Worm (Caenorhabditis elegans) whole organism, L2 larva: ENCODE results near the gene ugt-19.
"Not testable (repeated sequence)": the region's sequence is repeated elsewhere in the genome, so short reads cannot be mapped to it uniquely, and the experiment has no call there.

Experiments used
- C34F6.9 ChIP-seq: fragments of 150-350 bp; optimal IDR thresholded peaks from 2 replicates; lab custom pipeline; 2014; ENCODE audit warnings: missing biosample characterization, missing genetic modification characterization
- R02D3.7 ChIP-seq: fragments of 150-350 bp; optimal IDR thresholded peaks from 2 replicates; lab custom pipeline; 2014; ENCODE audit warnings: missing biosample characterization, missing genetic modification characterization
- Y55F3AM.14 ChIP-seq: fragments of 200-800 bp; sonication (Bioruptor generic); optimal IDR thresholded peaks from 2 replicates; lab custom pipeline; 2018; ENCODE audit warnings: mild to moderate bottlenecking, missing genetic modification characterization, missing compliant biosample characterization
- ZK546.5 ChIP-seq: sonication (generic microtip); optimal IDR thresholded peaks from 2 replicates; lab custom pipeline; 2017; ENCODE audit warnings: missing biosample characterization, missing genetic modification characterization
- aly-2 ChIP-seq: fragments of 150-350 bp; optimal IDR thresholded peaks from 2 replicates; lab custom pipeline; 2014; ENCODE audit warnings: missing biosample characterization, missing genetic modification characterization
- ama-1 ChIP-seq: fragments of 150-350 bp; optimal IDR thresholded peaks from 2 replicates; lab custom pipeline; 2018; ENCODE audit warnings: inconsistent platforms
- blmp-1 ChIP-seq: sonication (generic microtip); optimal IDR thresholded peaks from 2 replicates; lab custom pipeline; 2017; ENCODE audit warnings: missing genetic modification characterization, mild to moderate bottlenecking, missing compliant biosample characterization, antibody characterized with exemption, moderate library complexity; ENCODE audit not compliant: insufficient read depth
- ceh-16 ChIP-seq: fragments of 150-350 bp; optimal IDR thresholded peaks from 2 replicates; lab custom pipeline; 2014; ENCODE audit warnings: missing biosample characterization, missing genetic modification characterization
- ceh-82 ChIP-seq: fragments of 150-350 bp; optimal IDR thresholded peaks from 2 replicates; lab custom pipeline; 2014; ENCODE audit warnings: missing biosample characterization, missing genetic modification characterization
- crh-2 ChIP-seq: sonication (generic microtip); optimal IDR thresholded peaks from 2 replicates; lab custom pipeline; 2017; ENCODE audit warnings: missing biosample characterization, missing genetic modification characterization
- dmd-4 ChIP-seq: sonication (generic microtip); optimal IDR thresholded peaks from 2 replicates; lab custom pipeline; 2017; ENCODE audit warnings: missing biosample characterization, missing genetic modification characterization
- egl-27 ChIP-seq: sonication (generic microtip); optimal IDR thresholded peaks from 3 replicates; lab custom pipeline; 2017; ENCODE audit warnings: missing biosample characterization, missing genetic modification reagents, missing genetic modification characterization
- elt-3 ChIP-seq: sonication (generic microtip); optimal IDR thresholded peaks from 2 replicates; lab custom pipeline; 2017; ENCODE audit warnings: missing biosample characterization, missing genetic modification characterization
- fos-1 ChIP-seq: fragments of 150-350 bp; optimal IDR thresholded peaks from 2 replicates; lab custom pipeline; 2014; ENCODE audit warnings: missing biosample characterization, missing genetic modification characterization
- gmeb-1 ChIP-seq: fragments of 150-350 bp; optimal IDR thresholded peaks from 2 replicates; lab custom pipeline; 2014; ENCODE audit warnings: missing biosample characterization, missing genetic modification characterization
- lin-11 ChIP-seq: fragments of 150-350 bp; sonication (generic microtip); optimal IDR thresholded peaks from 2 replicates; lab custom pipeline; 2014; ENCODE audit warnings: missing biosample characterization, missing genetic modification characterization, inconsistent platforms, mixed read lengths
- lin-13 ChIP-seq: fragments of 150-350 bp; optimal IDR thresholded peaks from 2 replicates; lab custom pipeline; 2014; ENCODE audit warnings: missing biosample characterization, missing genetic modification reagents, missing genetic modification characterization
- lin-39 ChIP-seq: fragments of 150-350 bp; optimal IDR thresholded peaks from 2 replicates; lab custom pipeline; 2014; ENCODE audit warnings: missing biosample characterization, missing genetic modification reagents, missing genetic modification characterization
- mab-5 ChIP-seq: fragments of 150-350 bp; optimal IDR thresholded peaks from 2 replicates; lab custom pipeline; 2014; ENCODE audit warnings: missing biosample characterization, missing genetic modification characterization
- mbf-1 ChIP-seq: sonication (generic microtip); optimal IDR thresholded peaks from 2 replicates; lab custom pipeline; 2017; ENCODE audit warnings: missing biosample characterization, missing genetic modification characterization
- nhr-10 ChIP-seq: sonication (generic microtip); optimal IDR thresholded peaks from 2 replicates; lab custom pipeline; 2017; ENCODE audit warnings: missing biosample characterization, missing genetic modification characterization
- nhr-11 ChIP-seq: fragments of 150-350 bp; optimal IDR thresholded peaks from 2 replicates; lab custom pipeline; 2014; ENCODE audit warnings: missing biosample characterization, missing genetic modification characterization
- nhr-129 ChIP-seq: fragments of 150-350 bp; optimal IDR thresholded peaks from 2 replicates; lab custom pipeline; 2014; ENCODE audit warnings: missing biosample characterization, missing genetic modification characterization
- nhr-237 ChIP-seq: fragments of 150-350 bp; optimal IDR thresholded peaks from 2 replicates; lab custom pipeline; 2014; ENCODE audit warnings: missing biosample characterization, missing genetic modification characterization
- nhr-25 ChIP-seq: fragments of 150-350 bp; sonication (generic microtip); optimal IDR thresholded peaks from 3 replicates; lab custom pipeline; 2014; ENCODE audit warnings: missing biosample characterization, missing genetic modification characterization
- nhr-6 ChIP-seq: fragments of 150-350 bp; optimal IDR thresholded peaks from 2 replicates; lab custom pipeline; 2014; ENCODE audit warnings: missing biosample characterization, missing genetic modification characterization
- nhr-77 ChIP-seq: fragments of 150-350 bp; optimal IDR thresholded peaks from 2 replicates; lab custom pipeline; 2014; ENCODE audit warnings: missing biosample characterization, missing genetic modification characterization
- sem-4 ChIP-seq: fragments of 150-350 bp; optimal IDR thresholded peaks from 2 replicates; lab custom pipeline; 2014; ENCODE audit warnings: missing biosample characterization, missing genetic modification reagents, missing genetic modification characterization
- skn-1 ChIP-seq: sonication (generic microtip); optimal IDR thresholded peaks from 2 replicates; lab custom pipeline; 2017; ENCODE audit warnings: missing biosample characterization, missing genetic modification characterization
- sma-3 ChIP-seq: sonication (generic microtip); optimal IDR thresholded peaks from 2 replicates; lab custom pipeline; 2016; ENCODE audit warnings: missing genetic modification reagents, missing genetic modification characterization, missing compliant biosample characterization
- sma-9 ChIP-seq, 2 experiments: fragments of 150-350 bp in 1 of 2; sonication (generic microtip) in 1 of 2; optimal IDR thresholded peaks; 2 replicates each; lab custom pipeline; 2014 to 2016; ENCODE audit warnings: missing genetic modification characterization in 2 of 2, mild to moderate bottlenecking in 1 of 2, missing biosample characterization in 1 of 2, missing compliant biosample characterization in 1 of 2, missing genetic modification reagents in 1 of 2, moderate library complexity in 1 of 2
- snpc-4 ChIP-seq: fragments of 150-350 bp; optimal IDR thresholded peaks from 2 replicates; lab custom pipeline; 2014; ENCODE audit warnings: missing biosample characterization, missing genetic modification characterization
- unc-62 ChIP-seq: fragments of 150-350 bp; optimal IDR thresholded peaks from 2 replicates; lab custom pipeline; 2014; ENCODE audit warnings: missing biosample characterization, missing genetic modification reagents, missing genetic modification characterization
- ztf-1 ChIP-seq: fragments of 200-800 bp; sonication (Bioruptor generic); conservative IDR thresholded peaks from 2 replicates; pipeline ENCODE4 v1.3.6; 2022; ENCODE audit warnings: missing genetic modification characterization, missing compliant biosample characterization
- ztf-11 ChIP-seq: sonication (generic microtip); optimal IDR thresholded peaks from 2 replicates; lab custom pipeline; 2017; ENCODE audit warnings: missing biosample characterization, missing genetic modification characterization
- ztf-4 ChIP-seq: fragments of 150-350 bp; optimal IDR thresholded peaks from 2 replicates; lab custom pipeline; 2014; ENCODE audit warnings: missing biosample characterization, missing genetic modification characterization

The ugt-19 gene

ce11 chrIV:6048462-6048861 is 31.3 kb downstream of the ugt-19 start:
- TF ChIP-seq unc-62, result no peak
- TF ChIP-seq sma-9 (GFP tag; optimal IDR thresholded peaks at IDR 0.05; lab: Kevin White, UChicago), result peak; percentile 34
- no peak for TF ChIP-seq sma-9 (tag; optimal IDR thresholded peaks at IDR 0.05; lab: Kevin White, UChicago)
- peak; percentile 19 for TF ChIP-seq gmeb-1 (tag; lab: Kevin White, UChicago)
- no peak for TF ChIP-seq nhr-25 (tag; lab: Kevin White, UChicago)
- no peak for TF ChIP-seq snpc-4 (tag; lab: Kevin White, UChicago)
- TF ChIP-seq mab-5 (tag; lab: Kevin White, UChicago), result no peak
- TF ChIP-seq nhr-129 (tag; lab: Kevin White, UChicago), result no peak
- peak; percentile 83 for TF ChIP-seq fos-1 (tag; lab: Kevin White, UChicago)

ce11 chrIV:6047164-6047727 is 32.5 kb downstream of the ugt-19 start:
- TF ChIP-seq ztf-11 (tag; lab: Kevin White, UChicago), result no peak
- no peak for TF ChIP-seq ztf-4
- no peak for TF ChIP-seq aly-2 (tag; lab: Kevin White, UChicago)
- no peak for TF ChIP-seq nhr-11
- TF ChIP-seq elt-3, result no peak
- no peak for TF ChIP-seq ama-1 (lab: Kevin White, UChicago)
- TF ChIP-seq gmeb-1 (tag; lab: Kevin White, UChicago), result no peak
- no peak for TF ChIP-seq lin-39 (tag; lab: Kevin White, UChicago)
- no peak for TF ChIP-seq ZK546.5 (tag; lab: Kevin White, UChicago)
- no peak for TF ChIP-seq crh-2 (tag; lab: Kevin White, UChicago)
- no peak for TF ChIP-seq nhr-6 (tag; lab: Kevin White, UChicago)
- TF ChIP-seq R02D3.7 (tag; lab: Kevin White, UChicago), result no peak
- no peak for TF ChIP-seq sma-3 (GFP tag; lab: Kevin White, UChicago)

ce11 chrIV:6040676-6041075 is 39.1 kb downstream of the ugt-19 start, which contains the start of gene kcc-2:
TSS of gene kcc-2 (plus strand) at chrIV:6040976.
- no peak for TF ChIP-seq ZK546.5 (tag; lab: Kevin White, UChicago)
- no peak for TF ChIP-seq nhr-25 (tag; lab: Kevin White, UChicago)

- TF ChIP-seq mbf-1 (tag; lab: Kevin White, UChicago) (no peak), mab-5 (tag; lab: Kevin White, UChicago) (no peak), nhr-11 (no peak), fos-1 (tag; lab: Kevin White, UChicago) (no peak), nhr-6 (tag; lab: Kevin White, UChicago) (no peak), egl-27 (tag; lab: Kevin White, UChicago) (no peak), sem-4 (no peak), ama-1 (lab: Kevin White, UChicago) (no peak), R02D3.7 (tag; lab: Kevin White, UChicago) (no peak), ztf-1 (no peak), ceh-82 (tag; lab: Kevin White, UChicago) (no peak), nhr-237 (tag; lab: Kevin White, UChicago) (no peak), sma-9 (GFP tag; optimal IDR thresholded peaks at IDR 0.05; lab: Kevin White, UChicago) (no peak), sma-9 (tag; optimal IDR thresholded peaks at IDR 0.05; lab: Kevin White, UChicago) (no peak), crh-2 (tag; lab: Kevin White, UChicago) (no peak)
These were observed 44.6 kb downstream of the ugt-19 start for ce11 chrIV:6035113-6035512.

ce11 chrIV:6033539-6033938 is 46.2 kb downstream of the ugt-19 start, which contains the start of gene pqn-22:
TSS of gene pqn-22 (minus strand) at chrIV:6033639.
- TF ChIP-seq blmp-1 (tag; lab: Kevin White, UChicago); Y55F3AM.14 (GFP tag; lab: Kevin White, UChicago); nhr-77 (tag; lab: Kevin White, UChicago): not testable (repeated sequence)

ce11 chrIV:6032413-6032812 is 47.3 kb downstream of the ugt-19 start:
- no peak for TF ChIP-seq skn-1
- TF ChIP-seq nhr-237 (tag; lab: Kevin White, UChicago), result no peak
- no peak for TF ChIP-seq aly-2 (tag; lab: Kevin White, UChicago)
- no peak for TF ChIP-seq mab-5 (tag; lab: Kevin White, UChicago)
- no peak for TF ChIP-seq C34F6.9 (tag; lab: Kevin White, UChicago)
- TF ChIP-seq ceh-16, result no peak
- TF ChIP-seq crh-2 (tag; lab: Kevin White, UChicago), result no peak
- TF ChIP-seq ama-1 (lab: Kevin White, UChicago), result no peak
- TF ChIP-seq ztf-11 (tag; lab: Kevin White, UChicago), result no peak
- no peak for TF ChIP-seq lin-11
- no peak for TF ChIP-seq unc-62
- TF ChIP-seq sem-4, result no peak
- no peak for TF ChIP-seq nhr-10
- TF ChIP-seq elt-3, result no peak
- no peak for TF ChIP-seq dmd-4 (tag; lab: Kevin White, UChicago)
- no peak for TF ChIP-seq lin-13 (GFP tag; lab: Kevin White, UChicago)
- TF ChIP-seq ztf-1, result no peak
- no peak for TF ChIP-seq Y55F3AM.14 (GFP tag; lab: Kevin White, UChicago)
